Worm (Caenorhabditis elegans): ENCODE data around the gene rrf-3.
A peak's percentile ranks its signal among the peaks of the same experiment; 100 is the strongest.

rrf-3 gene

ce11 chrII:8126132-8126531 lies 36.1 kb upstream of the rrf-3 start:
- no peak for TF ChIP-seq unc-42 (tag; optimal IDR thresholded peaks at IDR 0.05)
- TF ChIP-seq ceh-19 (GFP tag; optimal IDR thresholded peaks at IDR 0.05), result peak; percentile 39
- TF ChIP-seq ceh-14 (tag; optimal IDR thresholded peaks at IDR 0.05), result peak; percentile 26
- no peak for TF ChIP-seq ceh-24 (tag; optimal IDR thresholded peaks at IDR 0.05)
- peak; percentile 57 for TF ChIP-seq ceh-31 (tag; optimal IDR thresholded peaks at IDR 0.05)
- TF ChIP-seq zip-5 (tag; optimal IDR thresholded peaks at IDR 0.05), result no peak
- no peak for TF ChIP-seq gmeb-2 (tag; optimal IDR thresholded peaks at IDR 0.05)
- peak; percentile 16 for TF ChIP-seq ref-2 (tag; optimal IDR thresholded peaks at IDR 0.05)
- TF ChIP-seq ceh-48 (tag; optimal IDR thresholded peaks at IDR 0.05), result peak; percentile 63
- no peak for TF ChIP-seq pag-3 (tag; optimal IDR thresholded peaks at IDR 0.05; ENCODE audit: borderline replicate concordance)
- no peak for TF ChIP-seq C08G9.2 (tag; optimal IDR thresholded peaks at IDR 0.05)
- no peak for TF ChIP-seq T23F11.4 (GFP tag; optimal IDR thresholded peaks at IDR 0.05)
- TF ChIP-seq K02D7.2 (tag; optimal IDR thresholded peaks at IDR 0.05), result no peak

ce11 chrII:8126617-8127016 lies 35.6 kb upstream of the rrf-3 start:
- TF ChIP-seq K02D7.2 (tag; optimal IDR thresholded peaks at IDR 0.05) (no peak), ceh-34 (tag; optimal IDR thresholded peaks at IDR 0.05) (peak; percentile 41), Y22D7AL.16 (tag; optimal IDR thresholded peaks at IDR 0.05) (no peak), fkh-10 (GFP tag; optimal IDR thresholded peaks at IDR 0.05) (no peak)

- peak; percentile 96 for TF ChIP-seq elt-2 (tag; optimal IDR thresholded peaks at IDR 0.05)
- no peak for TF ChIP-seq dve-1 (tag; optimal IDR thresholded peaks at IDR 0.05)
- TF ChIP-seq unc-42 (tag; optimal IDR thresholded peaks at IDR 0.05), result no peak
- no peak for TF ChIP-seq ceh-6 (GFP tag; optimal IDR thresholded peaks at IDR 0.05)
- peak; percentile 64 for TF ChIP-seq ceh-22 (tag; optimal IDR thresholded peaks at IDR 0.05)
- peak; percentile 8 for TF ChIP-seq tbx-2 (tag; optimal IDR thresholded peaks at IDR 0.05)
Measured at ce11 chrII:8127290-8127689, 35.0 kb upstream of the rrf-3 start.

ce11 chrII:8127794-8128193 lies 34.5 kb upstream of the rrf-3 start:
- TF ChIP-seq mec-3 (tag; optimal IDR thresholded peaks at IDR 0.05; ENCODE audit: borderline replicate concordance), result no peak
- TF ChIP-seq pax-1 (tag; optimal IDR thresholded peaks at IDR 0.05), result no peak
- no peak for TF ChIP-seq pqm-1 (tag; optimal IDR thresholded peaks at IDR 0.05)

- no peak for TF ChIP-seq zip-5 (tag; optimal IDR thresholded peaks at IDR 0.05)
- peak; percentile 72 for TF ChIP-seq sdc-2 (tag; optimal IDR thresholded peaks at IDR 0.05)
- peak; percentile 1 for TF ChIP-seq unc-42 (tag; optimal IDR thresholded peaks at IDR 0.05)
- TF ChIP-seq elt-2 (tag; optimal IDR thresholded peaks at IDR 0.05), result no peak
- no peak for TF ChIP-seq ceh-6 (GFP tag; optimal IDR thresholded peaks at IDR 0.05)
- peak; percentile 45 for TF ChIP-seq ref-2 (tag; optimal IDR thresholded peaks at IDR 0.05)
- peak; percentile 1 for TF ChIP-seq pha-2 (tag; optimal IDR thresholded peaks at IDR 0.05)
- TF ChIP-seq ceh-24 (tag; optimal IDR thresholded peaks at IDR 0.05), result no peak
- peak; percentile 33 for TF ChIP-seq lin-11 (tag; optimal IDR thresholded peaks at IDR 0.05)
- TF ChIP-seq tbx-7 (tag; optimal IDR thresholded peaks at IDR 0.05), result no peak
- TF ChIP-seq ceh-19 (GFP tag; optimal IDR thresholded peaks at IDR 0.05), result no peak
- no peak for TF ChIP-seq K02D7.2 (tag; optimal IDR thresholded peaks at IDR 0.05)
- peak; percentile 40 for TF ChIP-seq tbx-2 (tag; optimal IDR thresholded peaks at IDR 0.05)
- TF ChIP-seq fkh-10 (GFP tag; optimal IDR thresholded peaks at IDR 0.05), result no peak
- peak; percentile 63 for TF ChIP-seq ceh-34 (tag; optimal IDR thresholded peaks at IDR 0.05)
- TF ChIP-seq elt-4 (tag; optimal IDR thresholded peaks at IDR 0.05), result no peak
- TF ChIP-seq pat-9 (tag; optimal IDR thresholded peaks at IDR 0.05), result no peak
- TF ChIP-seq dmd-4 (tag; optimal IDR thresholded peaks at IDR 0.05; ENCODE audit: borderline replicate concordance), result no peak
- TF ChIP-seq ceh-45 (GFP tag; IDR thresholded peaks at IDR 0.05), result peak; percentile 49; the same call in 1 of the 2 replicates
- TF ChIP-seq ceh-30 (tag; optimal IDR thresholded peaks at IDR 0.05), result no peak
- no peak for TF ChIP-seq npax-4 (tag; optimal IDR thresholded peaks at IDR 0.05)
- peak; percentile 72 for TF ChIP-seq hlh-6 (tag; optimal IDR thresholded peaks at IDR 0.05)
- TF ChIP-seq ceh-22 (tag; optimal IDR thresholded peaks at IDR 0.05), result no peak
- peak; percentile 43 for TF ChIP-seq mec-3 (tag; optimal IDR thresholded peaks at IDR 0.05; ENCODE audit: borderline replicate concordance)
- no peak for TF ChIP-seq madf-2 (tag; optimal IDR thresholded peaks at IDR 0.05)
- peak; percentile 19 for TF ChIP-seq F13H6.1 (tag; optimal IDR thresholded peaks at IDR 0.05)
- no peak for TF ChIP-seq pag-3 (tag; optimal IDR thresholded peaks at IDR 0.05; ENCODE audit: borderline replicate concordance)
- peak; percentile 57 for TF ChIP-seq che-1 (tag; optimal IDR thresholded peaks at IDR 0.05)
- TF ChIP-seq unc-55 (GFP tag; optimal IDR thresholded peaks at IDR 0.05), result no peak
- no peak for TF ChIP-seq lim-6 (tag; optimal IDR thresholded peaks at IDR 0.05)
- peak; percentile 66 for TF ChIP-seq ceh-31 (tag; optimal IDR thresholded peaks at IDR 0.05)
- TF ChIP-seq pqm-1 (tag; optimal IDR thresholded peaks at IDR 0.05), result peak; percentile 38
- peak; percentile 17 for TF ChIP-seq ttx-3 (tag; optimal IDR thresholded peaks at IDR 0.05)
Measured at ce11 chrII:8128273-8129039, 33.8 kb upstream of the rrf-3 start.

Measured in whole organism, late embryonic.